Worm (Caenorhabditis elegans) whole organism, L4 larva: ENCODE data around the gene baf-1.

Experiments used
- fos-1 ChIP-seq: fragments of 150-350 bp; optimal IDR thresholded peaks from 2 replicates; lab custom pipeline; 2014; ENCODE audit warnings: missing biosample characterization, missing genetic modification characterization
- nhr-10 ChIP-seq: fragments of 150-350 bp; optimal IDR thresholded peaks from 2 replicates; lab custom pipeline; 2014; ENCODE audit warnings: missing biosample characterization, missing genetic modification characterization

ce11 chrIII:9489798-9490197 is 22.5 kb downstream of the baf-1 start:
- TF ChIP-seq nhr-10 (tag; lab: Kevin White, UChicago) (no peak), fos-1 (no peak)
